Worm (Caenorhabditis elegans): ENCODE data around the gene C14C6.8.

DNA sequence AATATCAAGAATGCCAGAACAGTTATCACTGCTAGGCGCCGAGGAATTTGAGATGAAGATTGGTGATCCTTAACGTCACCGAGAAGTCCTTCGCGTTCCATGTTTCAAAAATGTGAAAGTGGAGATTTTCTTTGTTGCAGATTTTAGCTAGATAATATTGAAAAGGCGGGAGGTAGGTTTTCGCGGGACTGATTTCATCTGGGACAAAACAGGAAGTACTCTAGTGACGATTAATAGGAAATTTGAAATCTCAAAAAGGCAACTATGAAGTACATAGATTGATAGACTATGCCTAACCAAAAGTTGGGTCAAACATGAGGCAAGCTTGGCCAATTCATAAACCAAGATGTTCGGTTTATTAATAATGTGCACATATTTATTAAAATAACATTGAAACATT is at the start of gene C14C6.8:
- TF ChIP-seq unc-62 (GFP tag; optimal IDR thresholded peaks at IDR 0.05 in 1 of 2) (no peak), unc-62 (tag; optimal IDR thresholded peaks at IDR 0.05) (no peak), zfp-3 (GFP tag; conservative IDR thresholded peaks at IDR 0.05) (no peak), pha-4 (GFP tag; IDR thresholded peaks at IDR 0.05) (no peak), pha-4 (tag; optimal IDR thresholded peaks at IDR 0.05) (no peak), ZK546.5 (tag; optimal IDR thresholded peaks at IDR 0.05) (no peak), snpc-4 (tag; optimal IDR thresholded peaks at IDR 0.05) (no peak), mep-1 (tag; optimal IDR thresholded peaks at IDR 0.05) (no peak)

Measured in whole organism, L4 larva.